Fruit fly (Drosophila melanogaster): ENCODE measurements around the gene SmB.

SmB gene

DNA sequence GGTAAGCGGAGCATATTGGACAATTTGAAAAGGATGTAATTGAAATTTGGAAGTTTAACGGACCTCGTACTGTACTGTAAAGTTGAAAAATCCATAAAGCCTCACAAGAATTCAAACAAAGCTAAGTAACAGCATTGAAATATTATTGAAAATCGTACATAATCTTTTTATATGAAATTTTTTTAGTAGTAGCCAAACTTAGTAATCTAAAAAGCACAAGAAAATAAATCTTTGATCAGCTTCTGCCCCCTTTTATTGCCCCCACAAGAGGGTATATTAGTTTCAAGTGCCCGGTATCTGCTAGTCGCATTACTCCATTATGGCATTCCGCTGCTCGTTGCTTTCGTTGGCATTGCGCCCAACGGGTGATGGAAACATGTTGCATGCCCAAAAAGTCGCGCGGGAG lies 40.4 kb upstream of the SmB start (continued):
- TF ChIP-seq CG10321 (GFP tag; IDR thresholded peaks at IDR 0.05) (no peak), hbn (GFP tag; IDR thresholded peaks at IDR 0.05; ENCODE audit: partially characterized antibody) (no peak), slp2 (GFP tag; optimal IDR thresholded peaks at IDR 0.05) (peak; percentile 37), CG8765 (GFP tag; IDR thresholded peaks at IDR 0.05) (no peak; the same call in 1 of the 2 replicates), CG17912 (GFP tag; optimal IDR thresholded peaks at IDR 0.05) (no peak), CG13296 (GFP tag; optimal IDR thresholded peaks at IDR 0.05) (no peak), CG4404 (GFP tag; IDR thresholded peaks at IDR 0.05) (peak; percentile 58; the same call in 1 of the 2 replicates), CG18011 (GFP tag; optimal IDR thresholded peaks at IDR 0.05) (no peak), CG30431 (GFP tag; optimal IDR thresholded peaks at IDR 0.05) (peak; percentile 35), CG3065 (GFP tag; optimal IDR thresholded peaks at IDR 0.05) (no peak), dimm (GFP tag; IDR thresholded peaks at IDR 0.05) (no peak), CG6175 (GFP tag; IDR thresholded peaks at IDR 0.05) (peak; percentile 14; the same call in 1 of the 3 replicates), CG12155 (GFP tag; optimal IDR thresholded peaks at IDR 0.05) (peak; percentile 14), CG11456 (GFP tag; IDR thresholded peaks at IDR 0.05) (no peak), CG1233 (GFP tag; optimal IDR thresholded peaks at IDR 0.05) (peak; percentile 36), crc (GFP tag; optimal IDR thresholded peaks at IDR 0.05) (no peak), CG17186 (GFP tag; optimal IDR thresholded peaks at IDR 0.05) (no peak), fd3F (GFP tag; optimal IDR thresholded peaks at IDR 0.05) (peak; percentile 2), CG11695 (GFP tag; IDR thresholded peaks at IDR 0.05) (peak; percentile 54; the same call in 2 of the 3 replicates), BtbVII (GFP tag; optimal IDR thresholded peaks at IDR 0.05) (peak; percentile 46), CG2202 (tag; optimal IDR thresholded peaks at IDR 0.05) (peak; percentile 17), CG34224 (GFP tag; IDR thresholded peaks at IDR 0.05; ENCODE audit: partially characterized antibody) (no peak), NFAT (GFP tag; IDR thresholded peaks at IDR 0.05) (peak; percentile 14; the same call in 1 of the 2 replicates), CG3995 (GFP tag; optimal IDR thresholded peaks at IDR 0.05) (no peak), CG32772 (GFP tag; IDR thresholded peaks at IDR 0.05) (no peak; the same call in 1 of the 2 replicates), Sry-β (GFP tag; optimal IDR thresholded peaks at IDR 0.05) (no peak), HmgD (GFP tag; optimal IDR thresholded peaks at IDR 0.05) (no peak), Hmx (GFP tag; optimal IDR thresholded peaks at IDR 0.05) (no peak), CG8388 (GFP tag; optimal IDR thresholded peaks at IDR 0.05) (peak; percentile 65), Usf (GFP tag; optimal IDR thresholded peaks at IDR 0.05) (peak; percentile 15), maf-S (GFP tag; optimal IDR thresholded peaks at IDR 0.05) (no peak), CG12104 (GFP tag; optimal IDR thresholded peaks at IDR 0.05) (peak; percentile 57), gem (tag; optimal IDR thresholded peaks at IDR 0.05) (peak; percentile 73), CG10959 (GFP tag; IDR thresholded peaks at IDR 0.05) (no peak; the same call in 1 of the 2 replicates), pfk (GFP tag; optimal IDR thresholded peaks at IDR 0.05) (no peak), CG15073 (GFP tag; optimal IDR thresholded peaks at IDR 0.05) (no peak), CG4328 (GFP tag; optimal IDR thresholded peaks at IDR 0.05) (no peak), CG11560 (tag; IDR thresholded peaks at IDR 0.05) (no peak), stc (GFP tag; IDR thresholded peaks at IDR 0.05) (no peak; the same call in none of the 2 replicates), CG9609 (GFP tag; optimal IDR thresholded peaks at IDR 0.05) (peak; percentile 39), CG7786 (GFP tag; optimal IDR thresholded peaks at IDR 0.05) (peak; percentile 28), mam (GFP tag; optimal IDR thresholded peaks at IDR 0.05) (peak; percentile 44), CG14710 (tag; optimal IDR thresholded peaks at IDR 0.05) (peak; percentile 73), dati (GFP tag; IDR thresholded peaks at IDR 0.05) (no peak), CG6272 (GFP tag; IDR thresholded peaks at IDR 0.05) (no peak), unpg (GFP tag; optimal IDR thresholded peaks at IDR 0.05) (peak; percentile 22), Rfx (GFP tag; IDR thresholded peaks at IDR 0.05) (no peak), CG7745 (tag; optimal IDR thresholded peaks at IDR 0.05) (no peak), CG9932 (GFP tag; IDR thresholded peaks at IDR 0.05) (no peak), CG11247 (GFP tag; IDR thresholded peaks at IDR 0.05) (no peak), rib (GFP tag; IDR thresholded peaks at IDR 0.05) (no peak), sug (tag; optimal IDR thresholded peaks at IDR 0.05) (no peak)
